Fruit fly (Drosophila melanogaster) whole organism, prepupa: ENCODE data around the gene CG16854.

Source experiments
- CG10631 ChIP-seq: fragments of 200-800 bp; sonication (Bioruptor generic); optimal IDR thresholded peaks from 2 replicates; lab custom pipeline; 2016; ENCODE audit warnings: missing biosample characterization, missing genetic modification characterization
- CG16779 ChIP-seq: fragments of 200-800 bp; sonication (Bioruptor generic); optimal IDR thresholded peaks from 3 replicates; lab custom pipeline; 2017; ENCODE audit warnings: missing biosample characterization, mild to moderate bottlenecking, missing genetic modification characterization
- CG3032 ChIP-seq: fragments of 200-800 bp; optimal IDR thresholded peaks from 2 replicates; lab custom pipeline; 2019; ENCODE audit warnings: missing biosample characterization, mild to moderate bottlenecking, missing genetic modification characterization, moderate library complexity
- CG31627 ChIP-seq: fragments of 200-800 bp; sonication (Bioruptor generic); optimal IDR thresholded peaks from 3 replicates; lab custom pipeline; 2016; ENCODE audit warnings: missing biosample characterization, missing genetic modification characterization
- CG7368 ChIP-seq: fragments of 200-800 bp; sonication (Bioruptor generic); optimal IDR thresholded peaks from 3 replicates; lab custom pipeline; 2016; ENCODE audit warnings: missing biosample characterization, missing genetic modification characterization
- CG8119 ChIP-seq: fragments of 200-800 bp; sonication (Bioruptor generic); IDR thresholded peaks from 3 replicates; pipeline ENCODE4 v1.3.6; 2022; ENCODE audit warnings: missing biosample characterization, missing genetic modification characterization
- CG8632 ChIP-seq: fragments of 200-800 bp; sonication (Bioruptor generic); optimal IDR thresholded peaks from 3 replicates; lab custom pipeline; 2016; ENCODE audit warnings: missing biosample characterization, missing genetic modification characterization
- Eip93F ChIP-seq: fragments of 200-800 bp; sonication (Bioruptor generic); optimal IDR thresholded peaks from 2 replicates; lab custom pipeline; 2016; ENCODE audit warnings: missing biosample characterization, mild to moderate bottlenecking, missing genetic modification characterization
- Hr4 ChIP-seq: fragments of 200-800 bp; sonication (Bioruptor generic); optimal IDR thresholded peaks from 3 replicates; lab custom pipeline; 2016; ENCODE audit warnings: missing biosample characterization, missing genetic modification characterization
- Lpt ChIP-seq: fragments of 200-800 bp; sonication (Bioruptor generic); optimal IDR thresholded peaks from 3 replicates; lab custom pipeline; 2016; ENCODE audit warnings: missing biosample characterization, missing genetic modification characterization
- acj6 ChIP-seq: fragments of 200-800 bp; sonication (Bioruptor generic); optimal IDR thresholded peaks from 3 replicates; lab custom pipeline; 2016; ENCODE audit warnings: missing biosample characterization, missing genetic modification characterization
- dsx ChIP-seq: fragments of 200-800 bp; optimal IDR thresholded peaks from 3 replicates; lab custom pipeline; 2019; ENCODE audit warnings: missing biosample characterization, mild to moderate bottlenecking, missing genetic modification characterization, moderate library complexity; ENCODE audit not compliant: poor library complexity, severe bottlenecking
- pdm3 ChIP-seq: fragments of 200-800 bp; sonication (Bioruptor generic); optimal IDR thresholded peaks from 3 replicates; lab custom pipeline; 2016; ENCODE audit warnings: missing biosample characterization, missing genetic modification characterization

dm6 chr2L:11046051-11046450 is 40.5 kb upstream of the CG16854 start:
- TF ChIP-seq acj6 (no peak), CG3032 (tag; lab: Kevin White, UChicago) (no peak), Hr4 (GFP tag; lab: Kevin White, UChicago) (no peak), CG16779 (tag; lab: Kevin White, UChicago) (no peak), pdm3 (no peak), CG8632 (no peak), CG31627 (GFP tag; lab: Kevin White, UChicago) (no peak), CG7368 (GFP tag; lab: Kevin White, UChicago) (no peak), Eip93F (GFP tag; lab: Kevin White, UChicago) (peak; percentile 29), Lpt (no peak), CG10631 (GFP tag; lab: Kevin White, UChicago) (no peak), CG8119 (no peak), dsx (GFP tag; lab: Kevin White, UChicago) (no peak)
